Worm (Caenorhabditis elegans): ENCODE measurements around the gene F48F5.6.

DNA sequence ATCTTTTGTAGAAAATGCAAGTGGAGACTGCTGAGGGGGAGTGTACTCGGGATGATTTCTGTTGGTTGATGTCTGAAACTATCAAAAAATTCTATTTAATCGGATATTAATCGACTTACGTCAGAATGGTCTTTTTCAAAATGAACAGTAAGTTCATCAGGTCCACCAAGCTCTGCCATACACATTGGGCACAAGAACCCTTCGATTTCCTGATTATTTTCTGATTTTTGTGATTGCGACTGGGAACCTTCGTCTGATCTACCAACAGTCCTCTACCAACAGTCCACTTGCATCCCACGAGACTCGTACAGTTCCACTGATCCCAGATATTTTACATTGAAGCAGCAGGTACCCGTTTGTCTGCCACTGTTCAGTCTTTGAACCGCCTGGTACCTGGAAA, 22.0 kb upstream of the F48F5.6 start:
- no peak for TF ChIP-seq nfya-1 (tag; optimal IDR thresholded peaks at IDR 0.05; ENCODE audit: borderline replicate concordance, insufficient read depth)
- no peak for TF ChIP-seq somi-1 (GFP tag; optimal IDR thresholded peaks at IDR 0.05)
- no peak for TF ChIP-seq let-526 (GFP tag; IDR thresholded peaks at IDR 0.05)
- TF ChIP-seq lin-35 (GFP tag; optimal IDR thresholded peaks at IDR 0.05) = no peak
- no peak for TF ChIP-seq snpc-4 (GFP tag; optimal IDR thresholded peaks at IDR 0.05)
- no peak for TF ChIP-seq snpc-4 (tag; optimal IDR thresholded peaks at IDR 0.05)
- TF ChIP-seq sdz-38 (tag; optimal IDR thresholded peaks at IDR 0.05) = no peak
- TF ChIP-seq ccch-3 (GFP tag; optimal IDR thresholded peaks at IDR 0.05) = no peak
